Worm (Caenorhabditis elegans): ENCODE measurements around the gene glb-13.

The glb-13 gene

DNA sequence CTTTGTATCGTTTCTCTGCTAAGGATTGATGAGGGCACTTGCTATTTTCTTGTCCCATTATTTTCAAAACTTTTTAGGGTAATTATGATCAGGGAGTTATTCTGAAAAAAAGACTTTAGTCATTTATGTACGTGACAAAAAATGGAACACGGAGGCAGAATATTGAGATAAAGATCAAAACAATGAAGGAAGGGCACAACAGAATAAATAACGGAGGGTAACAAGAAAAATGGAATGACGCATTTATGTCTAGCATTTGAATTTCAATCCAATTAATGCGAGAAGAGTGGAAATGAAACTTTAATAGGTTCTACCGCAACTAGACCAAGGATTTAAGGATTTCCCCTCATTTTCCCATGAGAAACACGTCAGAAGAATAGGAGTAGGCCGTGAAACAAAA lies at the start of gene glb-13:
Gene glb-13, minus strand, starts transcription at position 101 of the 400 bp plus-strand sequence.
- TF ChIP-seq C38D4.7 (GFP tag; optimal IDR thresholded peaks at IDR 0.05): no peak
- TF ChIP-seq pax-1 (tag; optimal IDR thresholded peaks at IDR 0.05): no peak
- no peak for TF ChIP-seq pha-2 (tag; optimal IDR thresholded peaks at IDR 0.05)
- no peak for TF ChIP-seq unc-86 (tag; optimal IDR thresholded peaks at IDR 0.05)
- no peak for TF ChIP-seq syd-9 (tag; optimal IDR thresholded peaks at IDR 0.05)
- no peak for TF ChIP-seq ceh-2 (tag; optimal IDR thresholded peaks at IDR 0.05)
- no peak for TF ChIP-seq fax-1 (tag; optimal IDR thresholded peaks at IDR 0.05)
- no peak for TF ChIP-seq ceh-9 (tag; optimal IDR thresholded peaks at IDR 0.05)
- no peak for TF ChIP-seq ceh-31 (tag; optimal IDR thresholded peaks at IDR 0.05)
- TF ChIP-seq sox-4 (tag; optimal IDR thresholded peaks at IDR 0.05): no peak
- no peak for TF ChIP-seq dve-1 (tag; optimal IDR thresholded peaks at IDR 0.05)
- TF ChIP-seq ceh-14 (tag; optimal IDR thresholded peaks at IDR 0.05): no peak

- TF ChIP-seq ceh-22 (tag; optimal IDR thresholded peaks at IDR 0.05) (no peak), nhr-11 (tag; optimal IDR thresholded peaks at IDR 0.05) (no peak)
These were observed 47.2 kb upstream of the glb-13 start, which contains the start of gene T24D3.2 for ce11 chrX:12425427-12425826. Gene T24D3.2 (plus strand): TSS chrX:12425730.

DNA sequence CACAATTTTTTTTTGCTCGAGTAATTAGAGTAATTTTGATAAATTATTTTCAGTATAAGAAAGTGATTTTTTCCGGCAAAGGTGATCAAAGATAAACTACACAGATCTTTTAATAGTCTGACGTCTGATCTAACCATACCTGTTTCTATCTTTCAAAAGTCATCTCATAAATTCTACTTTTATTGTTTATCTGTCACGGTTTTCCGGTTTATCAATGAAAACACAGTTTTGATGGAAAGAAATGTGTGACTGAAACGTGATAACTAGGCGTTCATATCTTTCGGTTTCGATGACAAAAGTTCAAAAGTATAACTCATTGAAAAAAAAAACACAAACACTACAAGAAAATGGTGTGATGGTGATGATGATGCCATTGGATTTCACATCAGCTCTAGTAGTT lies 44.4 kb upstream of the glb-13 start:
- no peak for TF ChIP-seq mec-3 (tag; optimal IDR thresholded peaks at IDR 0.05; ENCODE audit: borderline replicate concordance)
- TF ChIP-seq lim-6 (tag; optimal IDR thresholded peaks at IDR 0.05): no peak
- TF ChIP-seq ama-1 (optimal IDR thresholded peaks at IDR 0.05): no peak
- no peak for TF ChIP-seq T23F11.4 (GFP tag; optimal IDR thresholded peaks at IDR 0.05)
- TF ChIP-seq pax-1 (tag; optimal IDR thresholded peaks at IDR 0.05): no peak
- TF ChIP-seq unc-86 (tag; optimal IDR thresholded peaks at IDR 0.05): no peak
- TF ChIP-seq ceh-34 (tag; optimal IDR thresholded peaks at IDR 0.05): no peak
- no peak for TF ChIP-seq ceh-22 (tag; optimal IDR thresholded peaks at IDR 0.05)
- no peak for TF ChIP-seq ceh-2 (tag; optimal IDR thresholded peaks at IDR 0.05)
- no peak for TF ChIP-seq ceh-19 (GFP tag; optimal IDR thresholded peaks at IDR 0.05)

DNA sequence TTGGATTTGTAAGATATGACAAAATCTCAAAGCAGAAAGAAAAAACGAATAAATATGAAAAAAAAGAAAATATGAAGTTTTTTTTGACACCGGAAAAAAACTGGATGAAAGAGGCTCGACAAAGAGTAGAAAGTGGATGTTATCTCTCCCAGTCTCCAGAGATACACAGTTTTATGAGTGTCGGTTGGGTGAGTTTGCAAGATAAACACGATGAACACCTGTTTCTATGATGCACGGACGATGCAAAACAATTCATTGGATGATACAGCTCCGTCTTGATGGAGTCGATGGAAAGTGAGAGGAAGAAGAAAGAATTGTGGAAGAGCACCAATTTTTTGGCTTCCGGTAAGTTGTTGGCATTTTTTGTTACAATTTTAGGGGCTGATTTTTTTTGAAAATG lies 37.6 kb upstream of the glb-13 start:
- TF ChIP-seq npax-4 (tag; optimal IDR thresholded peaks at IDR 0.05) (no peak), ceh-2 (tag; optimal IDR thresholded peaks at IDR 0.05) (no peak), zip-5 (tag; optimal IDR thresholded peaks at IDR 0.05) (no peak), ref-2 (tag; optimal IDR thresholded peaks at IDR 0.05) (no peak), hlh-30 (tag; optimal IDR thresholded peaks at IDR 0.05; ENCODE audit: insufficient read depth) (no peak), pha-2 (tag; optimal IDR thresholded peaks at IDR 0.05) (no peak), tbx-2 (tag; optimal IDR thresholded peaks at IDR 0.05) (no peak), ceh-9 (tag; optimal IDR thresholded peaks at IDR 0.05) (no peak), ceh-34 (tag; optimal IDR thresholded peaks at IDR 0.05) (no peak)

DNA sequence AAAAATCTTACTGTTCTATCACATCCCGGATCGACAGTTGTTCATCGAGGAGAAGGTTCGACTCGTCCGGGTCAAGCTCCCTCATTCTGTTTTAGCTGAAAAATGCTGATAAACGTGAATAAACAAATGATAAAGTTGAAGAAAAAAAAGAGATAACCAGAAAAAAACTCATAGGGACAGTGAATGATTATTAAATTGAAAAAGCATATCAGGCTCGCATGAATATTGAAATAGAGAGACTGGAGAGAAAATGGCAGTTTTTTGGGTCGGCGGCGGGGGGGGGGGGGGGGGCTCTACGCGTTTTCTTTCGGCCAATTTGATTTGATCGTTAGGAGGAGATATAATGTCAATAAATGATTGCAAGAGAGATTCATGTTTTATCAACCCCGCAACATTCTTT lies 35.7 kb upstream of the glb-13 start, which contains the start of gene lin-2:
Gene lin-2, minus strand, starts transcription at position 101 of the 400 bp plus-strand sequence.
- no peak for TF ChIP-seq ztf-16 (tag; optimal IDR thresholded peaks at IDR 0.05)
- TF ChIP-seq unc-42 (tag; optimal IDR thresholded peaks at IDR 0.05): no peak
- TF ChIP-seq sdc-2 (tag; optimal IDR thresholded peaks at IDR 0.05): no peak
- no peak for TF ChIP-seq pag-3 (tag; optimal IDR thresholded peaks at IDR 0.05; ENCODE audit: borderline replicate concordance)
- no peak for TF ChIP-seq mec-3 (tag; optimal IDR thresholded peaks at IDR 0.05; ENCODE audit: borderline replicate concordance)
- TF ChIP-seq hlh-30 (tag; optimal IDR thresholded peaks at IDR 0.05; ENCODE audit: insufficient read depth): no peak
- TF ChIP-seq lin-11 (tag; optimal IDR thresholded peaks at IDR 0.05): no peak
- no peak for TF ChIP-seq unc-86 (tag; optimal IDR thresholded peaks at IDR 0.05)

DNA sequence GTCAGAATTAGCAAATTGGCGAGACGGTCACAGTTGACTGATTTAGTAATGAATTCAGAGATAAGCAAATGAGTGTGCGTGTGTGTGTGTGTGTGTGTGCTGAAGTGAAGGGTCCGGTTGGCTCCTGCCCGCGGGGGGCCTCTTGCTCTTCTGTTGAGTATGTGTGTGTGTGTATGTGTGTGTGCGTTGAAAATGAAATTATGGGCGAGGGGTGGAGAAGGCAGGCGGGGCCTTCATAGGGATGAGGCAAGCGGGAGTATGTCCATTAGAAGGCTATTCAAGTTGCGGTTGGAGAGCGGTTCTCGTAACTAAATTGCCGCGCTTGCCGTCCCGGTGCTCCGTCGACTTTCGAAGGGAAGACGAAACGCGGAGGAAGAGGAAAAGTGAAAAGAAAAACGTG lies 29.1 kb upstream of the glb-13 start:
- TF ChIP-seq gmeb-2 (tag; optimal IDR thresholded peaks at IDR 0.05) (peak; percentile 34), C08G9.2 (tag; optimal IDR thresholded peaks at IDR 0.05) (no peak), eyg-1 (tag; optimal IDR thresholded peaks at IDR 0.05) (no peak), nfya-1 (tag; optimal IDR thresholded peaks at IDR 0.05) (peak; percentile 42), ceh-14 (tag; optimal IDR thresholded peaks at IDR 0.05) (peak; percentile 37), ceh-31 (tag; optimal IDR thresholded peaks at IDR 0.05) (peak; percentile 88), odd-2 (tag; optimal IDR thresholded peaks at IDR 0.05) (no peak), sox-4 (tag; optimal IDR thresholded peaks at IDR 0.05) (peak; percentile 23), tbx-2 (tag; optimal IDR thresholded peaks at IDR 0.05) (peak; percentile 47), ceh-2 (tag; optimal IDR thresholded peaks at IDR 0.05) (no peak), K09A11.1 (tag; optimal IDR thresholded peaks at IDR 0.05; ENCODE audit: insufficient read depth) (no peak), F13H6.1 (tag; optimal IDR thresholded peaks at IDR 0.05) (peak; percentile 22), hlh-13 (GFP tag; optimal IDR thresholded peaks at IDR 0.05) (peak; percentile 26), ceh-18 (tag; optimal IDR thresholded peaks at IDR 0.05) (peak; percentile 41), madf-2 (tag; optimal IDR thresholded peaks at IDR 0.05) (peak; percentile 28), fax-1 (tag; optimal IDR thresholded peaks at IDR 0.05) (peak; percentile 12), ceh-6 (GFP tag; optimal IDR thresholded peaks at IDR 0.05) (peak; percentile 11), hlh-6 (tag; optimal IDR thresholded peaks at IDR 0.05) (peak; percentile 30)
